Fruit fly (Drosophila melanogaster) whole organism, pupa: ENCODE results near the gene CAH5.

Experiments
- CG10348 ChIP-seq: fragments of 200-800 bp; sonication (Bioruptor generic); IDR thresholded peaks from 2 replicates; pipeline ENCODE4 v1.3.6; 2022; ENCODE audit warnings: missing biosample characterization, missing genetic modification characterization
- CG13204 ChIP-seq: fragments of 200-800 bp; sonication (Bioruptor generic); optimal IDR thresholded peaks from 2 replicates; lab custom pipeline; 2018; ENCODE audit warnings: missing biosample characterization, mild to moderate bottlenecking, missing genetic modification characterization, moderate library complexity
- CG14655 ChIP-seq: fragments of 200-800 bp; sonication (Bioruptor generic); optimal IDR thresholded peaks from 3 replicates; lab custom pipeline; 2017; ENCODE audit warnings: mild to moderate bottlenecking, missing biosample characterization, missing genetic modification reagents, missing genetic modification characterization
- CG17806 ChIP-seq: fragments of 200-800 bp; sonication (Bioruptor generic); optimal IDR thresholded peaks from 2 replicates; lab custom pipeline; 2018; ENCODE audit warnings: missing biosample characterization, mild to moderate bottlenecking, missing genetic modification characterization, moderate library complexity
- CG32121 ChIP-seq: fragments of 200-800 bp; sonication (Bioruptor generic); IDR thresholded peaks from 2 replicates; pipeline ENCODE4 v1.3.6; 2022; ENCODE audit warnings: missing biosample characterization, missing genetic modification characterization
- CG34367 ChIP-seq: fragments of 200-800 bp; sonication (Bioruptor generic); optimal IDR thresholded peaks from 2 replicates; lab custom pipeline; 2018; ENCODE audit warnings: missing biosample characterization, mild to moderate bottlenecking, missing genetic modification characterization
- CG8301 ChIP-seq: fragments of 200-800 bp; sonication (Bioruptor generic); optimal IDR thresholded peaks from 2 replicates; lab custom pipeline; 2018; ENCODE audit warnings: missing biosample characterization, mild to moderate bottlenecking, missing genetic modification characterization
- CG9948 ChIP-seq: fragments of 200-800 bp; sonication (Bioruptor generic); optimal IDR thresholded peaks from 2 replicates; lab custom pipeline; 2018; ENCODE audit warnings: missing biosample characterization, mild to moderate bottlenecking, missing genetic modification characterization, moderate library complexity
- EcR ChIP-seq: fragments of 200-800 bp; sonication (Bioruptor generic); optimal IDR thresholded peaks from 3 replicates; lab custom pipeline; 2019; ENCODE audit warnings: missing biosample characterization, missing genetic modification characterization, mild to moderate bottlenecking, moderate library complexity, missing genetic modification reagents
- Ets98B ChIP-seq: fragments of 200-800 bp; sonication (Bioruptor generic); IDR thresholded peaks from 2 replicates; pipeline ENCODE4 v1.3.6; 2022; ENCODE audit warnings: missing biosample characterization, missing genetic modification characterization
- Pif1A ChIP-seq: fragments of 200-800 bp; sonication (Bioruptor generic); optimal IDR thresholded peaks from 3 replicates; lab custom pipeline; 2016; ENCODE audit warnings: missing biosample characterization, missing genetic modification characterization
- Pif1B ChIP-seq: fragments of 200-800 bp; sonication (Bioruptor generic); optimal IDR thresholded peaks from 3 replicates; lab custom pipeline; 2016; ENCODE audit warnings: missing biosample characterization, missing genetic modification characterization
- gl ChIP-seq: fragments of 200-800 bp; sonication (Bioruptor generic); optimal IDR thresholded peaks from 2 replicates; lab custom pipeline; 2018; ENCODE audit warnings: missing biosample characterization, mild to moderate bottlenecking, missing genetic modification characterization

DNA sequence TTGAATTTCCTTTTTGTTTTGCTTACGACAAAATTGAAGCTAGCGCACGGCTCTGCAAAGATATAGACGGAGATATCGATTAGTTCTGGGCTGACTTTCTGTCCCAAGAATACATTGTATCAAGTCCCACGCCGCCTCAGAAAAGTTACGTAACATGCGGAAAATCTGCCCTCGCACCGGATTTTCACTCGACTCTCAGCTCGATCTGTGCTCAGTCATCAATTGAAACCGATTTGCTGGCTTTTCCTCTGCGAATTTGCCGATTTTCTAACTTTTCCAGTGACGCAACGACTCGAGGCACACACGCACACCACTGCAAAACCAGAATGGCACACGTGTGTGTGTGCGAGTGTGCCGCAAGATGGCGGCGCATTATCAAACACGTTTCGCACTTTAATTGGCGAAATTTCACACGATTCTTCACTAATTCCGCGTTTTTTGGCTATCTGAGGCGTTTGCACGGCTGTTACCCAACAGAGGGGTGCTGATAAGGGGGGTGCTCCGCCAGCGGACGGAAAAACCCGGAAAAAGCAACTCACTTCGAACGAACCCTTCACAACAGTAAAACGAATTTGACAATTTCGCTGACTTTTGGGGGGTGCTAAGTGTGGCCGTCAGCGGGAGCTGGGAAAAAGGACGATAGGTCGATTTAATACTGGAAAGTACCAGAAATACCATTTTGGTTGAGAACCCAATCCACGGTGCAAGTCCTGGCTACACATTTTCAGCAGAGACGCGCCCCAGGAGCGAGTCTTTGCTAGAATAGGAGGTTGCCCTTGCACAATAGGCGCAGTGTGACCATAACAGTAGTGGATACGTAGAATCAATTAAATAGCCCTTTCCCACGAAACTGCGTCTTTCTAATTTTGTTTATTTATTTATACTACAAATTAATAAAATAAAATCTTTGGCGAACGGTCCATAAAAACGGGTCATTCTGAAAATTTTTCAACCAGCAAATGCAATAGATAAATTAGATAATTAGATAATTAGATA is 43.1 kb upstream of the CAH5 start, which contains the start of gene ATPsynC:
- TF ChIP-seq EcR (GFP tag; lab: Kevin White, UChicago): peak; percentile 60
- no peak for TF ChIP-seq CG32121 (GFP tag; lab: Robert Waterston, UW)
- TF ChIP-seq CG9948: no peak
- TF ChIP-seq CG17806 (tag; lab: Kevin White, UChicago): peak; percentile 10
- no peak for TF ChIP-seq gl (tag; lab: Kevin White, UChicago)
- no peak for TF ChIP-seq CG14655
- no peak for TF ChIP-seq Pif1B (GFP tag; lab: Kevin White, UChicago)
- TF ChIP-seq CG13204 (GFP tag; lab: Kevin White, UChicago): no peak
- TF ChIP-seq Pif1A: no peak
- no peak for TF ChIP-seq CG10348 (GFP tag; lab: Robert Waterston, UW)
- TF ChIP-seq CG8301: no peak
- no peak for TF ChIP-seq Ets98B (GFP tag; lab: Robert Waterston, UW)
- TF ChIP-seq CG34367 (tag; lab: Kevin White, UChicago): no peak
